Fruit fly (Drosophila melanogaster): ENCODE data around the gene Ucp4B.

Gene Ucp4B

dm6 chr2L:5997609-5998229 is 28.1 kb downstream of the Ucp4B start (continued):
- TF ChIP-seq CG17802 (tag; optimal IDR thresholded peaks at IDR 0.05), result no peak
- TF ChIP-seq CG4360 (GFP tag; IDR thresholded peaks at IDR 0.05), result peak; percentile 56; the same call in 1 of the 2 replicates
- no peak for TF ChIP-seq CG18011 (GFP tag; optimal IDR thresholded peaks at IDR 0.05)
- no peak for TF ChIP-seq CG9876 (GFP tag; optimal IDR thresholded peaks at IDR 0.05)
- TF ChIP-seq tx (GFP tag; optimal IDR thresholded peaks at IDR 0.05), result no peak
- no peak for TF ChIP-seq Six4 (GFP tag; optimal IDR thresholded peaks at IDR 0.05)
- TF ChIP-seq Hr51 (GFP tag; optimal IDR thresholded peaks at IDR 0.05), result no peak
- no peak for TF ChIP-seq CG1602 (GFP tag; optimal IDR thresholded peaks at IDR 0.05)
- TF ChIP-seq CG12942 (GFP tag; optimal IDR thresholded peaks at IDR 0.05), result no peak
- TF ChIP-seq CG14050 (GFP tag; IDR thresholded peaks at IDR 0.05), result no peak
- no peak for TF ChIP-seq Max (GFP tag; optimal IDR thresholded peaks at IDR 0.05)
- peak; percentile 18 for TF ChIP-seq oc (tag; optimal IDR thresholded peaks at IDR 0.05)
- peak; percentile 70 for TF ChIP-seq scrt (GFP tag; optimal IDR thresholded peaks at IDR 0.05)
- peak; percentile 13 for TF ChIP-seq en (GFP tag; optimal IDR thresholded peaks at IDR 0.05)
- TF ChIP-seq Vsx1 (GFP tag; optimal IDR thresholded peaks at IDR 0.05), result peak; percentile 18
- TF ChIP-seq pum (GFP tag; optimal IDR thresholded peaks at IDR 0.05), result no peak
- peak; percentile 51 for TF ChIP-seq Mes4 (GFP tag; optimal IDR thresholded peaks at IDR 0.05)
- TF ChIP-seq so (GFP tag; IDR thresholded peaks at IDR 0.05), result no peak
- no peak for TF ChIP-seq fd3F (GFP tag; optimal IDR thresholded peaks at IDR 0.05)
- peak; percentile 58 for TF ChIP-seq Hey (tag; optimal IDR thresholded peaks at IDR 0.05)
- peak; percentile 3 for TF ChIP-seq CG13624 (GFP tag; optimal IDR thresholded peaks at IDR 0.05)
- no peak for TF ChIP-seq CG16863 (GFP tag; optimal IDR thresholded peaks at IDR 0.05)
- no peak for TF ChIP-seq CG4404 (GFP tag; IDR thresholded peaks at IDR 0.05)
- TF ChIP-seq croc (GFP tag; conservative IDR thresholded peaks at IDR 0.05), result no peak
- peak; percentile 1 for TF ChIP-seq shn (GFP tag; optimal IDR thresholded peaks at IDR 0.05)
- TF ChIP-seq CG33557 (GFP tag; optimal IDR thresholded peaks at IDR 0.05), result peak; percentile 66
- peak; percentile 21 for TF ChIP-seq CG3163 (GFP tag; optimal IDR thresholded peaks at IDR 0.05)
- TF ChIP-seq dmrt99B (tag; optimal IDR thresholded peaks at IDR 0.05), result no peak
- peak; percentile 37; the same call in 1 of the 3 replicates for TF ChIP-seq gce (GFP tag; IDR thresholded peaks at IDR 0.05)
- no peak for TF ChIP-seq dati (GFP tag; IDR thresholded peaks at IDR 0.05)
- TF ChIP-seq CG11695 (GFP tag; IDR thresholded peaks at IDR 0.05), result 0 out of 3 replicates have a peak, but pooled peaks have one; percentile 48

DNA sequence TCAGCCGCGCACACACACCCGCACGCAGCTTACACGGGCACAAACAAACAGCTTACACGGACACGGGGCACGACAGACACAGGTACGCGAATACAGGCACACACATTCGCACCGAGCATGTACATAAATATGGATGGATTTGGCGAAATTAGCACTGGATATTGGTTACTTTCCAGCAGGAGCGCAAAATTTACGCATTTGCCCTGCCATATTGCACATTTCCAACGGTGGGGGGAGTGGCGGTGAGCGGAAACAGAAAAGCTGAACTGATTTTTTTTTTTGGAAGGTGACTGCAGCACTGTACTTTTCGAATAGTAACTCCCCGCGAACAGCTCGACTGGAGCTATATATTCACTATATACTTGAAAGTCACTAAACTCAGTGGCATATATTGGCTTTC is 28.7 kb downstream of the Ucp4B start:
- TF ChIP-seq CG12744 (GFP tag; optimal IDR thresholded peaks at IDR 0.05), result no peak
- peak; percentile 0 for TF ChIP-seq sqz (GFP tag; optimal IDR thresholded peaks at IDR 0.05)
- TF ChIP-seq CG9215 (GFP tag; IDR thresholded peaks at IDR 0.05), result no peak
- TF ChIP-seq crol (GFP tag; IDR thresholded peaks at IDR 0.05), result peak; percentile 58
- TF ChIP-seq CG6683 (GFP tag; optimal IDR thresholded peaks at IDR 0.05), result no peak
- no peak for TF ChIP-seq CG16779 (GFP tag; IDR thresholded peaks at IDR 0.05)
- TF ChIP-seq sens (GFP tag), result peak; percentile 63
- no peak for TF ChIP-seq CG7745 (tag; optimal IDR thresholded peaks at IDR 0.05)
- TF ChIP-seq CG17328 (GFP tag; IDR thresholded peaks at IDR 0.05), result no peak
- no peak for TF ChIP-seq Nf-YA (GFP tag; IDR thresholded peaks at IDR 0.05)
- TF ChIP-seq CG8089 (GFP tag; optimal IDR thresholded peaks at IDR 0.05), result no peak
- TF ChIP-seq CG12942 (GFP tag; optimal IDR thresholded peaks at IDR 0.05), result no peak
- TF ChIP-seq CG6175 (GFP tag; IDR thresholded peaks at IDR 0.05), result no peak
- no peak for TF ChIP-seq Asciz (GFP tag; optimal IDR thresholded peaks at IDR 0.05)
- no peak for TF ChIP-seq CG3281 (GFP tag; optimal IDR thresholded peaks at IDR 0.05)
- TF ChIP-seq Blimp-1 (GFP tag; optimal IDR thresholded peaks at IDR 0.05), result no peak
- TF ChIP-seq CG3407 (GFP tag; optimal IDR thresholded peaks at IDR 0.05), result no peak
- no peak for TF ChIP-seq Rfx (GFP tag; IDR thresholded peaks at IDR 0.05)
- no peak for TF ChIP-seq CG13296 (GFP tag; optimal IDR thresholded peaks at IDR 0.05)
- TF ChIP-seq CG9609 (GFP tag; optimal IDR thresholded peaks at IDR 0.05), result no peak

All from whole organism, embryonic.